Worm (Caenorhabditis elegans) whole organism, young adult: ENCODE data around the gene F39H12.3.

ENCODE experiments used
- F39B2.1 ChIP-seq: fragments of 200-800 bp; sonication (Bioruptor generic); IDR thresholded peaks from 2 replicates; pipeline ENCODE4 v1.3.6; 2022; ENCODE audit warnings: missing genetic modification reagents, missing genetic modification characterization, missing compliant biosample characterization
- lsy-27 ChIP-seq: sonication (generic microtip); optimal IDR thresholded peaks from 2 replicates; lab custom pipeline; 2017; ENCODE audit warnings: missing genetic modification characterization, mild to moderate bottlenecking, missing compliant biosample characterization, antibody characterized with exemption, missing genotype, borderline replicate concordance; ENCODE audit not compliant: insufficient read depth
- nhr-120 ChIP-seq: fragments of 200-800 bp; sonication (Bioruptor generic); IDR thresholded peaks from 2 replicates; pipeline ENCODE4 v1.3.6; 2022; ENCODE audit warnings: missing genetic modification characterization, missing compliant biosample characterization
- tbp1 ChIP-seq: fragments of 200-800 bp; sonication (Bioruptor generic); optimal IDR thresholded peaks from 2 replicates; lab custom pipeline; 2018; ENCODE audit warnings: mild to moderate bottlenecking, missing genetic modification characterization, missing compliant biosample characterization
- unc-62 ChIP-seq: fragments of 150-350 bp; optimal IDR thresholded peaks from 2 replicates; lab custom pipeline; 2014; ENCODE audit warnings: missing biosample characterization, missing genetic modification reagents, missing genetic modification characterization

ce11 chrX:845443-845842 is 4.2 kb upstream of the F39H12.3 start:
- TF ChIP-seq tbp1 (GFP tag; lab: Kevin White, UChicago): no peak
- no peak for TF ChIP-seq unc-62 (GFP tag; lab: Kevin White, UChicago)
- no peak for TF ChIP-seq F39B2.1
- no peak for TF ChIP-seq nhr-120 (GFP tag; lab: Robert Waterston, UW)
- no peak for TF ChIP-seq lsy-27
